Fruit fly (Drosophila melanogaster): Measurements from ENCODE around the gene CG32024.
A peak's percentile ranks its signal among the peaks of the same experiment; 100 is the strongest.

CG32024 gene

DNA sequence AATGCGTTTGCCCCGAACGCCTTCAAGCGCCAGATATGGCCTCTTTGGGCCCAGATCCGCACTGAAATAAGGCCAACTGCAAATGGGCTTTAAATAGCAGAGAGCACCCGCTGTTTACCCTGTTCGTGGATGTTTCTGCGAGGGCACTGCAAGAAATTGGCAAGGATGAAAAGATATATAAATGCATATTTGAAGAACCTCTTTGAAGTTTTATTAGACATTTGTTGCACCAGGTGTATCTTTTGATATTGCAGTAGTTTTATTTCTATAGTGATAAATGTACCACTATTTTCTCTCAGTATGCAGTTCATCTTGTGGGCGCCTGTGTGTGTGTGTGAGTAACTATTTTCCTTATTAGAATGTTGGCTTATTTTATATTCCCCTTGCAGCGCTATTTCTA, 6.1 kb downstream of the CG32024 start (continued):
- TF ChIP-seq Dbx (GFP tag; IDR thresholded peaks at IDR 0.05) (peak; percentile 47; the same call in 1 of the 3 replicates), zfh2 (GFP tag; optimal IDR thresholded peaks at IDR 0.05) (no peak), NK7.1 (GFP tag; optimal IDR thresholded peaks at IDR 0.05) (no peak), luna (GFP tag; optimal IDR thresholded peaks at IDR 0.05) (no peak), esg (GFP tag; conservative IDR thresholded peaks at IDR 0.05) (peak; percentile 70), CG4730 (GFP tag; IDR thresholded peaks at IDR 0.05) (peak; percentile 46; the same call in 1 of the 2 replicates), CG15073 (GFP tag; optimal IDR thresholded peaks at IDR 0.05) (no peak), ttk (GFP tag; IDR thresholded peaks at IDR 0.05) (peak; percentile 67), ind (GFP tag; optimal IDR thresholded peaks at IDR 0.05) (peak; percentile 22), CG9609 (GFP tag; optimal IDR thresholded peaks at IDR 0.05) (no peak), CG43689 (GFP tag; IDR thresholded peaks at IDR 0.05) (peak; percentile 46; the same call in 1 of the 2 replicates), wek (GFP tag; optimal IDR thresholded peaks at IDR 0.05) (no peak), Dfd (GFP tag; optimal IDR thresholded peaks at IDR 0.05) (no peak), fd102C (GFP tag; optimal IDR thresholded peaks at IDR 0.05) (no peak), Xrp1 (GFP tag; IDR thresholded peaks at IDR 0.05) (peak; percentile 76), ase (GFP tag; IDR thresholded peaks at IDR 0.05) (peak; percentile 65; the same call in 2 of the 3 replicates), Mes4 (GFP tag; optimal IDR thresholded peaks at IDR 0.05) (no peak), YL-1 (GFP tag; optimal IDR thresholded peaks at IDR 0.05) (no peak), CG6689 (GFP tag; IDR thresholded peaks at IDR 0.05) (peak; percentile 74), CG17385 (GFP tag; optimal IDR thresholded peaks at IDR 0.05) (no peak), Gsc (GFP tag; IDR thresholded peaks at IDR 0.05) (no peak), CG17802 (tag; optimal IDR thresholded peaks at IDR 0.05) (no peak), gt (GFP tag; IDR thresholded peaks at IDR 0.05) (no peak), Eip74EF (GFP tag; optimal IDR thresholded peaks at IDR 0.05) (no peak), Stat92E (GFP tag; optimal IDR thresholded peaks at IDR 0.05) (no peak), Aef1 (GFP tag; IDR thresholded peaks at IDR 0.05) (peak; percentile 56; the same call in 2 of the 3 replicates), Atf6 (GFP tag; IDR thresholded peaks at IDR 0.05) (peak; percentile 31; the same call in 1 of the 2 replicates), Camta (GFP tag; optimal IDR thresholded peaks at IDR 0.05) (no peak), Kr (GFP tag; optimal IDR thresholded peaks at IDR 0.05) (no peak), CG9797 (GFP tag; optimal IDR thresholded peaks at IDR 0.05) (no peak), gem (tag; optimal IDR thresholded peaks at IDR 0.05) (no peak), CoRest (tag; optimal IDR thresholded peaks at IDR 0.05) (peak; percentile 1), CG11456 (GFP tag; IDR thresholded peaks at IDR 0.05) (peak; percentile 71; the same call in 1 of the 3 replicates), oc (tag; optimal IDR thresholded peaks at IDR 0.05) (no peak), Fer2 (tag; optimal IDR thresholded peaks at IDR 0.05) (no peak), H2.0 (GFP tag; IDR thresholded peaks at IDR 0.05) (peak; percentile 63), gcm (GFP tag; optimal IDR thresholded peaks at IDR 0.05) (no peak), bbx (GFP tag; IDR thresholded peaks at IDR 0.05; ENCODE audit: partially characterized antibody) (no peak), nerfin-2 (GFP tag; IDR thresholded peaks at IDR 0.05; ENCODE audit: partially characterized antibody) (no peak), CG17912 (GFP tag; optimal IDR thresholded peaks at IDR 0.05) (no peak), CG10959 (GFP tag; IDR thresholded peaks at IDR 0.05) (no peak), CG5953 (GFP tag; IDR thresholded peaks at IDR 0.05) (0 out of 2 replicates have a peak, but pooled peaks have one; percentile 9), Sry-δ (GFP tag; optimal IDR thresholded peaks at IDR 0.05) (no peak), CG31365 (tag; optimal IDR thresholded peaks at IDR 0.05) (no peak), Tbp (GFP tag; optimal IDR thresholded peaks at IDR 0.05) (no peak), CG12104 (GFP tag; optimal IDR thresholded peaks at IDR 0.05) (no peak), CG12299 (tag; optimal IDR thresholded peaks at IDR 0.05) (no peak), Max (GFP tag; optimal IDR thresholded peaks at IDR 0.05) (no peak), gro (GFP tag; optimal IDR thresholded peaks at IDR 0.05) (no peak), HmgZ (tag; optimal IDR thresholded peaks at IDR 0.05) (no peak), Gug (GFP tag; IDR thresholded peaks at IDR 0.05) (0 out of 4 replicates have a peak, but pooled peaks have one; percentile 8)

All from whole organism, embryonic.